Worm (Caenorhabditis elegans) whole organism, early embryonic: ENCODE data around the gene srh-233.

Experiments used
- F13C5.2 ChIP-seq: sonication (generic microtip); optimal IDR thresholded peaks from 2 replicates; lab custom pipeline; 2017; ENCODE audit warnings: mild to moderate bottlenecking, missing genetic modification characterization, inconsistent platforms, missing compliant biosample characterization
- aly-1 ChIP-seq: sonication (generic microtip); optimal IDR thresholded peaks from 2 replicates; lab custom pipeline; 2016; ENCODE audit warnings: missing genetic modification characterization, missing compliant biosample characterization
- ama-1 ChIP-seq: fragments of 150-350 bp; optimal IDR thresholded peaks from 2 replicates; lab custom pipeline; 2014
- ceh-13 ChIP-seq: fragments of 200-800 bp; sonication (Bioruptor generic); optimal IDR thresholded peaks from 2 replicates; lab custom pipeline; 2018; ENCODE audit warnings: mild to moderate bottlenecking, missing genetic modification characterization, missing compliant biosample characterization
- ceh-36 ChIP-seq: sonication (generic microtip); optimal IDR thresholded peaks from 2 replicates; lab custom pipeline; 2016; ENCODE audit warnings: missing genetic modification characterization, inconsistent platforms, missing compliant biosample characterization
- ets-7 ChIP-seq: sonication (generic microtip); optimal IDR thresholded peaks from 2 replicates; lab custom pipeline; 2016; ENCODE audit warnings: missing genotype, missing genetic modification characterization, missing compliant biosample characterization
- flt-1 ChIP-seq: fragments of 200-800 bp; sonication (Bioruptor generic); IDR thresholded peaks from 2 replicates; pipeline ENCODE4 v1.3.6; 2022; ENCODE audit warnings: missing genetic modification characterization, missing compliant biosample characterization
- hmg-4 ChIP-seq: fragments of 200-800 bp; sonication (Bioruptor generic); optimal IDR thresholded peaks from 2 replicates; lab custom pipeline; 2018; ENCODE audit warnings: mild to moderate bottlenecking, missing genetic modification characterization, missing compliant biosample characterization
- hnd-1 ChIP-seq: sonication (generic microtip); optimal IDR thresholded peaks from 2 replicates; lab custom pipeline; 2016; ENCODE audit warnings: missing genetic modification characterization, missing compliant biosample characterization
- pes-1 ChIP-seq: fragments of 200-800 bp; sonication (Bioruptor generic); IDR thresholded peaks from 2 replicates; pipeline ENCODE4 v1.3.6; 2022; ENCODE audit warnings: missing genetic modification reagents, missing genetic modification characterization, missing compliant biosample characterization
- sea-1 ChIP-seq: fragments of 200-800 bp; sonication (Bioruptor generic); conservative IDR thresholded peaks from 2 replicates; pipeline ENCODE4 v1.3.6; 2022; ENCODE audit warnings: missing genetic modification characterization, missing compliant biosample characterization
- tbx-37 ChIP-seq: fragments of 200-800 bp; sonication (Bioruptor generic); conservative IDR thresholded peaks from 2 replicates; pipeline ENCODE4 v1.3.6; 2022; ENCODE audit warnings: missing genetic modification reagents, missing genetic modification characterization, missing compliant biosample characterization
- tra-4 ChIP-seq: sonication (generic microtip); optimal IDR thresholded peaks from 2 replicates; lab custom pipeline; 2017; ENCODE audit warnings: missing genetic modification characterization, missing compliant biosample characterization

DNA sequence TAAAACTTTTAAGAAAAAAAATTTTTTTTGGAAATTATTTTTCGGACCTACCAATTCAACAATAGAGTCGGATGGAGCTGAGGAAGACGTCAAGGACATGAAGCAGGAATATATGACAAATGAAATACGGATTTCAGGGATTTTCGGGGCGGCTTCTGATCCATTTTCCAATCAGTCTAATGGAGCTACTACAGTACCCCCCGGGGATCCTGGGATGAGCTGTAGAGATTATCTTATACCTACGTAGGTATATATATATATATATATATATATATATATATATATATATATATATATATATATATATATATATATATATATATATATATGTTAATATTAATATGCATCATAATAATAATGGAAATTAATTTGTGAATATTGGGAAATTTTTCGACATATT, 14.9 kb downstream of the srh-233 start, which contains the start of gene ttx-1:
- TF ChIP-seq tbx-37 (GFP tag; lab: Robert Waterston, UW) (no peak), sea-1 (no peak), ets-7 (tag; lab: Kevin White, UChicago) (no peak), ama-1 (lab: Kevin White, UChicago) (no peak), flt-1 (GFP tag; lab: Robert Waterston, UW) (no peak), hnd-1 (tag; lab: Kevin White, UChicago) (no peak), aly-1 (no peak), ceh-13 (GFP tag; lab: Kevin White, UChicago) (no peak), pes-1 (GFP tag; lab: Robert Waterston, UW) (no peak), ceh-36 (tag; lab: Kevin White, UChicago) (no peak), hmg-4 (GFP tag; lab: Kevin White, UChicago) (no peak), F13C5.2 (no peak), tra-4 (no peak)
